Worm (Caenorhabditis elegans) whole organism, L4 larva: ENCODE measurements around the gene C17C3.11.
A peak's percentile ranks its signal among the peaks of the same experiment; 100 is the strongest.

Source experiments
- F26F4.8 ChIP-seq: fragments of 200-800 bp; sonication (Bioruptor generic); conservative IDR thresholded peaks from 2 replicates; pipeline ENCODE4 v1.3.6; 2022; ENCODE audit warnings: missing genetic modification characterization, missing compliant biosample characterization
- T20F7.1 ChIP-seq: fragments of 200-800 bp; sonication (Bioruptor generic); optimal IDR thresholded peaks from 2 replicates; lab custom pipeline; 2018; ENCODE audit warnings: mild to moderate bottlenecking, missing genetic modification characterization, missing compliant biosample characterization
- Y105C5A.15 ChIP-seq: fragments of 200-800 bp; sonication (Bioruptor generic); IDR thresholded peaks from 2 replicates; pipeline ENCODE4 v1.3.6; 2022; ENCODE audit warnings: missing genetic modification characterization, missing compliant biosample characterization
- Y75B8A.6 ChIP-seq: fragments of 200-800 bp; sonication (Bioruptor generic); IDR thresholded peaks from 2 replicates; pipeline ENCODE4 v1.3.6; 2022; ENCODE audit warnings: missing genetic modification reagents, missing genetic modification characterization, missing compliant biosample characterization
- aha-1 ChIP-seq: fragments of 150-350 bp; peaks from one replicate; lab custom pipeline; 2014; ENCODE audit warnings: missing biosample characterization, missing genetic modification characterization
- aly-2 ChIP-seq: sonication (generic microtip); optimal IDR thresholded peaks from 2 replicates; lab custom pipeline; 2018; ENCODE audit warnings: missing biosample characterization, missing genetic modification characterization
- attf-4 ChIP-seq: sonication (generic microtip); optimal IDR thresholded peaks from 3 replicates; lab custom pipeline; 2017; ENCODE audit warnings: missing biosample characterization, missing genetic modification characterization
- ceh-20 ChIP-seq: fragments of 200-800 bp; sonication (Bioruptor generic); IDR thresholded peaks from 2 replicates; pipeline ENCODE4 v1.3.6; 2022; ENCODE audit warnings: missing genetic modification reagents, missing genetic modification characterization, missing compliant biosample characterization
- ceh-32 ChIP-seq: sonication (generic microtip); optimal IDR thresholded peaks from 2 replicates; lab custom pipeline; 2016; ENCODE audit warnings: mild to moderate bottlenecking, missing genetic modification characterization, missing compliant biosample characterization; ENCODE audit not compliant: poor library complexity
- ceh-82 ChIP-seq: sonication (generic microtip); optimal IDR thresholded peaks from 2 replicates; lab custom pipeline; 2017; ENCODE audit warnings: missing biosample characterization, missing genetic modification characterization
- ces-1 ChIP-seq: fragments of 150-350 bp; sonication (generic microtip); optimal IDR thresholded peaks from 4 replicates; lab custom pipeline; 2014; ENCODE audit warnings: missing biosample characterization, missing genetic modification reagents, missing genetic modification characterization
- ctbp-1 ChIP-seq: fragments of 200-800 bp; sonication (Bioruptor generic); IDR thresholded peaks from 2 replicates; pipeline ENCODE4 v1.3.6; 2022; ENCODE audit warnings: missing genetic modification reagents, missing genetic modification characterization, missing compliant biosample characterization
- daf-16 ChIP-seq, 3 experiments: sonication (generic microtip); optimal IDR thresholded peaks; 2 replicates each; lab custom pipeline; 2016 to 2017; ENCODE audit warnings: missing genetic modification characterization in 3 of 3, missing genetic modification reagents in 3 of 3, mild to moderate bottlenecking in 2 of 3, missing compliant biosample characterization in 2 of 3, missing biosample characterization in 1 of 3, moderate library complexity in 1 of 3
- dmd-6 ChIP-seq: fragments of 200-800 bp; sonication (Bioruptor generic); IDR thresholded peaks from 2 replicates; pipeline ENCODE4 v1.3.6; 2022; ENCODE audit warnings: missing genetic modification reagents, missing genetic modification characterization, missing compliant biosample characterization
- dmd-9 ChIP-seq: fragments of 200-800 bp; sonication (Bioruptor generic); IDR thresholded peaks from 2 replicates; pipeline ENCODE4 v1.3.6; 2022; ENCODE audit warnings: missing genetic modification reagents, missing genetic modification characterization, missing compliant biosample characterization
- dpl-1 ChIP-seq: fragments of 150-350 bp; optimal IDR thresholded peaks from 2 replicates; lab custom pipeline; 2014; ENCODE audit warnings: missing biosample characterization, missing genetic modification reagents, missing genetic modification characterization
- fkh-10 ChIP-seq: fragments of 150-350 bp; optimal IDR thresholded peaks from 2 replicates; lab custom pipeline; 2014; ENCODE audit warnings: missing biosample characterization, missing genetic modification reagents, missing genetic modification characterization
- fos-1 ChIP-seq: fragments of 150-350 bp; optimal IDR thresholded peaks from 2 replicates; lab custom pipeline; 2014; ENCODE audit warnings: missing biosample characterization, missing genetic modification characterization
- gei-8 ChIP-seq: fragments of 200-800 bp; sonication (Bioruptor generic); optimal IDR thresholded peaks from 2 replicates; lab custom pipeline; 2018; ENCODE audit warnings: mild to moderate bottlenecking, missing genetic modification characterization, missing compliant biosample characterization
- hif-1 ChIP-seq, 2 experiments: sonication (generic microtip); optimal IDR thresholded peaks; 2 replicates each; lab custom pipeline; 2016 to 2017; ENCODE audit warnings: missing compliant biosample characterization in 2 of 2, missing genetic modification characterization in 2 of 2, missing genetic modification reagents in 2 of 2, missing genotype in 2 of 2, mild to moderate bottlenecking in 1 of 2
- hlh-30 ChIP-seq: sonication (generic microtip); optimal IDR thresholded peaks from 2 replicates; lab custom pipeline; 2017; ENCODE audit warnings: antibody characterized with exemption, mild to moderate bottlenecking, missing genetic modification characterization, missing compliant biosample characterization; ENCODE audit not compliant: insufficient read depth
- jun-1 ChIP-seq: fragments of 150-350 bp; optimal IDR thresholded peaks from 2 replicates; lab custom pipeline; 2014; ENCODE audit warnings: missing biosample characterization, missing genetic modification reagents, missing genetic modification characterization
- lin-1 ChIP-seq: fragments of 200-800 bp; sonication (Bioruptor generic); IDR thresholded peaks from 2 replicates; pipeline ENCODE4 v1.3.6; 2022; ENCODE audit warnings: missing genetic modification reagents, missing genetic modification characterization, missing compliant biosample characterization
- lin-13 ChIP-seq: fragments of 150-350 bp; optimal IDR thresholded peaks from 2 replicates; lab custom pipeline; 2014; ENCODE audit warnings: missing biosample characterization, missing genetic modification reagents, missing genetic modification characterization
- lin-38 ChIP-seq: fragments of 200-800 bp; sonication (Bioruptor generic); IDR thresholded peaks from 2 replicates; pipeline ENCODE4 v1.3.6; 2022; ENCODE audit warnings: missing genetic modification reagents, missing genetic modification characterization, missing compliant biosample characterization
- lin-39 ChIP-seq: fragments of 150-350 bp; optimal IDR thresholded peaks from 2 replicates; lab custom pipeline; 2014; ENCODE audit warnings: missing biosample characterization, missing genetic modification reagents, missing genetic modification characterization
- lsy-2 ChIP-seq, 2 experiments: fragments of 150-350 bp in 1 of 2; sonication (generic microtip) in 1 of 2; optimal IDR thresholded peaks; 2 replicates each; lab custom pipeline; 2014 to 2017; ENCODE audit warnings: missing biosample characterization in 2 of 2, missing genetic modification characterization in 2 of 2
- madf-5 ChIP-seq, 2 experiments: fragments of 200-800 bp; sonication (Bioruptor generic); IDR thresholded peaks; 2 replicates each; pipeline ENCODE4 v1.3.6; 2022; ENCODE audit warnings: missing compliant biosample characterization in 2 of 2, missing genetic modification characterization in 2 of 2
- madf-9 ChIP-seq: fragments of 200-800 bp; sonication (Bioruptor generic); conservative IDR thresholded peaks from 2 replicates; pipeline ENCODE4 v1.3.6; 2022; ENCODE audit warnings: missing genetic modification reagents, missing genetic modification characterization, missing compliant biosample characterization
- mdl-1 ChIP-seq, 2 experiments: fragments of 150-350 bp in 1 of 2; sonication (generic microtip) in 1 of 2; optimal IDR thresholded peaks; 2 replicates each; lab custom pipeline; 2014 to 2017; ENCODE audit warnings: missing biosample characterization in 2 of 2, missing genetic modification characterization in 2 of 2
- mdt-29 ChIP-seq: fragments of 200-800 bp; sonication (Bioruptor generic); IDR thresholded peaks from 2 replicates; pipeline ENCODE4 v1.3.6; 2022; ENCODE audit warnings: missing genetic modification reagents, missing genetic modification characterization, missing compliant biosample characterization
- mep-1 ChIP-seq: fragments of 150-350 bp; sonication (generic microtip); optimal IDR thresholded peaks from 3 replicates; lab custom pipeline; 2014; ENCODE audit warnings: missing biosample characterization, missing genetic modification characterization
- nhr-111 ChIP-seq: fragments of 200-800 bp; sonication (Bioruptor generic); optimal IDR thresholded peaks from 2 replicates; lab custom pipeline; 2018; ENCODE audit warnings: mild to moderate bottlenecking, missing genetic modification characterization, missing compliant biosample characterization
- nhr-6 ChIP-seq: fragments of 150-350 bp; optimal IDR thresholded peaks from 2 replicates; lab custom pipeline; 2014; ENCODE audit warnings: missing biosample characterization, missing genetic modification characterization
- nhr-77 ChIP-seq: fragments of 150-350 bp; optimal IDR thresholded peaks from 2 replicates; lab custom pipeline; 2014; ENCODE audit warnings: missing biosample characterization, missing genetic modification characterization
- php-3 ChIP-seq: fragments of 200-800 bp; sonication (Bioruptor generic); IDR thresholded peaks from 2 replicates; pipeline ENCODE4 v1.3.6; 2022; ENCODE audit warnings: missing genetic modification reagents, missing genetic modification characterization, missing compliant biosample characterization
- pqm-1 ChIP-seq: sonication (generic microtip); optimal IDR thresholded peaks from 2 replicates; lab custom pipeline; 2017; ENCODE audit warnings: missing biosample characterization, missing genetic modification characterization
- set-16 ChIP-seq: fragments of 200-800 bp; sonication (Bioruptor generic); IDR thresholded peaks from 2 replicates; pipeline ENCODE4 v1.3.6; 2022; ENCODE audit warnings: missing genetic modification reagents, missing genetic modification characterization, missing compliant biosample characterization
- skn-1 ChIP-seq: fragments of 150-350 bp; optimal IDR thresholded peaks from 2 replicates; lab custom pipeline; 2014; ENCODE audit warnings: missing biosample characterization, missing genetic modification characterization
- tra-1 ChIP-seq: fragments of 200-800 bp; sonication (Bioruptor generic); IDR thresholded peaks from 2 replicates; pipeline ENCODE4 v1.3.6; 2022; ENCODE audit warnings: missing genetic modification reagents, missing genetic modification characterization, missing compliant biosample characterization
- unc-130 ChIP-seq: sonication (generic microtip); optimal IDR thresholded peaks from 2 replicates; lab custom pipeline; 2016; ENCODE audit warnings: missing genetic modification reagents, missing genetic modification characterization, missing compliant biosample characterization
- vab-7 ChIP-seq: fragments of 200-800 bp; sonication (Bioruptor generic); IDR thresholded peaks from 2 replicates; pipeline ENCODE4 v1.3.6; 2022; ENCODE audit warnings: missing genetic modification reagents, missing genetic modification characterization, missing compliant biosample characterization
- zip-11 ChIP-seq: fragments of 200-800 bp; sonication (Bioruptor generic); IDR thresholded peaks from 2 replicates; pipeline ENCODE4 v1.3.6; 2022; ENCODE audit warnings: missing genetic modification characterization, missing compliant biosample characterization
- ztf-7 ChIP-seq: fragments of 150-350 bp; optimal IDR thresholded peaks from 2 replicates; lab custom pipeline; 2014; ENCODE audit warnings: missing biosample characterization, missing genetic modification characterization

C17C3.11 gene

ce11 chrII:5498156-5498739 lies 39.4 kb upstream of the C17C3.11 start, which contains the start of the genes suex-1 and F12A10.9:
TSS of gene suex-1 (minus strand) at chrII:5498256.
TSS of gene F12A10.9 (plus strand) at chrII:5498689.
- peak; percentile 33 for TF ChIP-seq aha-1
- no peak for TF ChIP-seq vab-7 (GFP tag; lab: Robert Waterston, UW)
- TF ChIP-seq, all 104 proteins: peak for 1

ce11 chrII:5500470-5500869 lies 37.2 kb upstream of the C17C3.11 start, which contains the start of gene fzy-1:
TSS of gene fzy-1 (plus strand) at chrII:5500770.
- no peak for TF ChIP-seq aha-1
- TF ChIP-seq ceh-20 (GFP tag; lab: Robert Waterston, UW) = no peak
- TF ChIP-seq fkh-10 (GFP tag; lab: Kevin White, UChicago) = no peak
- TF ChIP-seq madf-9 (GFP tag; lab: Robert Waterston, UW) = no peak
- no peak for TF ChIP-seq lin-1 (GFP tag; lab: Robert Waterston, UW)
- TF ChIP-seq aly-2 (tag; lab: Kevin White, UChicago) = no peak
- no peak for TF ChIP-seq ztf-7 (tag; lab: Kevin White, UChicago)
- TF ChIP-seq hif-1 (tag; optimal IDR thresholded peaks at IDR 0.05; lab: Kevin White, UChicago) = no peak
- no peak for TF ChIP-seq dmd-6 (GFP tag; lab: Robert Waterston, UW)
- TF ChIP-seq ceh-32 (tag; lab: Kevin White, UChicago) = no peak
- no peak for TF ChIP-seq nhr-111 (GFP tag; lab: Kevin White, UChicago)
- TF ChIP-seq fos-1 (tag; lab: Kevin White, UChicago) = no peak
- no peak for TF ChIP-seq lsy-2 (tag; optimal IDR thresholded peaks at IDR 0.05; lab: Kevin White, UChicago)
- TF ChIP-seq vab-7 (GFP tag; lab: Robert Waterston, UW) = no peak
- TF ChIP-seq lin-13 = no peak
- TF ChIP-seq attf-4 (tag; lab: Kevin White, UChicago) = no peak
- TF ChIP-seq jun-1 (tag; lab: Kevin White, UChicago) = no peak
- no peak for TF ChIP-seq mdt-29 (GFP tag; lab: Robert Waterston, UW)
- no peak for TF ChIP-seq ceh-82 (tag; lab: Kevin White, UChicago)
- TF ChIP-seq nhr-6 (tag; lab: Kevin White, UChicago) = no peak

- TF ChIP-seq zip-11 = no peak
- no peak for TF ChIP-seq nhr-6 (tag; lab: Kevin White, UChicago)
- no peak for TF ChIP-seq hif-1 (tag; optimal IDR thresholded peaks at IDR 0.05; lab: Kevin White, UChicago)
- no peak for TF ChIP-seq mdl-1 (tag; optimal IDR thresholded peaks at IDR 0.05; lab: Kevin White, UChicago)
- TF ChIP-seq Y105C5A.15 (GFP tag; lab: Robert Waterston, UW) = no peak
- no peak for TF ChIP-seq ceh-20 (GFP tag; lab: Robert Waterston, UW)
- TF ChIP-seq pqm-1 (tag; lab: Kevin White, UChicago) = no peak
- no peak for TF ChIP-seq mdt-29 (GFP tag; lab: Robert Waterston, UW)
- TF ChIP-seq unc-130 (GFP tag; lab: Kevin White, UChicago) = no peak
- TF ChIP-seq nhr-77 (tag; lab: Kevin White, UChicago) = no peak
- TF ChIP-seq madf-9 (GFP tag; lab: Robert Waterston, UW) = no peak
- no peak for TF ChIP-seq ceh-32 (tag; lab: Kevin White, UChicago)
- TF ChIP-seq madf-5 (GFP tag; IDR thresholded peaks at IDR 0.05; lab: Robert Waterston, UW) = no peak
- no peak for TF ChIP-seq F26F4.8
- no peak for TF ChIP-seq gei-8
- TF ChIP-seq set-16 (GFP tag; lab: Robert Waterston, UW) = no peak
- TF ChIP-seq ctbp-1 (GFP tag; lab: Robert Waterston, UW) = no peak
- TF ChIP-seq ces-1 = peak; percentile 35
- no peak for TF ChIP-seq Y75B8A.6
- TF ChIP-seq aha-1 = peak; percentile 79
- peak; percentile 64 for TF ChIP-seq lin-38 (GFP tag; lab: Robert Waterston, UW)
- no peak for TF ChIP-seq tra-1 (GFP tag; lab: Robert Waterston, UW)
- no peak for TF ChIP-seq mep-1 (tag; lab: Kevin White, UChicago)
- TF ChIP-seq skn-1 (tag; lab: Kevin White, UChicago) = no peak
- TF ChIP-seq daf-16 (GFP tag; optimal IDR thresholded peaks at IDR 0.05; lab: Kevin White, UChicago) = no peak
- TF ChIP-seq daf-16 (tag; optimal IDR thresholded peaks at IDR 0.05; lab: Kevin White, UChicago) = no peak
- no peak for TF ChIP-seq php-3 (GFP tag; lab: Robert Waterston, UW)
- TF ChIP-seq dmd-9 (GFP tag; lab: Robert Waterston, UW) = no peak
- TF ChIP-seq lin-39 (tag; lab: Kevin White, UChicago) = no peak
- no peak for TF ChIP-seq T20F7.1 (GFP tag; lab: Kevin White, UChicago)
- peak; percentile 31 for TF ChIP-seq hlh-30 (tag; lab: Kevin White, UChicago)
- TF ChIP-seq dpl-1 (GFP tag; lab: Kevin White, UChicago) = peak; percentile 71
Observed at ce11 chrII:5500986-5501657, 36.5 kb upstream of the C17C3.11 start, which contains the start of gene F12A10.8. TSS of gene F12A10.8 (minus strand) at chrII:5501064.
